Fruit fly (Drosophila melanogaster): ENCODE results near the gene Zmynd8.

Zmynd8 gene

DNA sequence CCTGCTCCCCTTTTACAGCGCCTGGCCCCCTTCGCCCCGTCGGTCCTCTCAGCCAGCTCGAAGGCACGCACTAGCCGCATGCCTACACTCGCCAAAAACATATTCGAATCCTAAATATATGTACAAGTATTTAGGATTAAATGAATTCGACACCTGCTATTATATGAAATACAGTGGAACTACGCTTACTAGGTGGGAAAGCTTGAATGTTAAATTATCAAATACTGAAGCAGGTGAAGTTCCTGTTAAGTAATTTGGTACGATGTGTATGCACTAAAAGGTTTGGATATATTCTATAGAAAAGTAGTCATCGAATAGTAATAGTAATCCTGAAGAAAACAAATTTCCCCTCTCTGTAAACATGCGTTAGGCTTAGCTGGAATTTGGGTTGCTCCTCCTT is 20.5 kb downstream of the Zmynd8 start:
- no peak for TF ChIP-seq lola (GFP tag; optimal IDR thresholded peaks at IDR 0.05)
- no peak for TF ChIP-seq GATAd (GFP tag; optimal IDR thresholded peaks at IDR 0.05)
- no peak for TF ChIP-seq sv (GFP tag; optimal IDR thresholded peaks at IDR 0.05)
- no peak for TF ChIP-seq pan (optimal IDR thresholded peaks at IDR 0.05)

DNA sequence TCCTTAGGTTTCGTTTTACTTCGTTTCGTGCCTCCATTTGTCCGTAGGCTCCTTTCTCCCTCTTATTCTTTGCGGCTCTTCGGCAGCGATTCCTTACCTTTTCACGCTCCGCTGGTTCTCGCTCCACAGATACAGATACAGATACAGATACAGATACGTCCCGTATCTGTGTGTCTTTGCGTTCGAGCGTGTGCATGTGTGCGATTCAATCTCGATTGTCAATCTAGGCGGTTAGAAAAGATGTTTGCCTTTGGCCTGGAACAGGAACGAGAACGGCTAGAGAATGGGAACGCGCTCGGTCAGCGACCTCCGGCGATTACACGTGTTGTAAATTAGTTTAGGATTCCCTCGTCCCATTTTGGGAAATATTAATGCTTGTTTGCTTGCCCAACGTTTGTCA is 21.2 kb downstream of the Zmynd8 start:
- TF ChIP-seq rgr (GFP tag; optimal IDR thresholded peaks at IDR 0.05) (no peak), h (GFP tag; optimal IDR thresholded peaks at IDR 0.05) (no peak), dmrt93B (GFP tag; optimal IDR thresholded peaks at IDR 0.05) (no peak), dsf (GFP tag; optimal IDR thresholded peaks at IDR 0.05; ENCODE audit: borderline replicate concordance) (no peak), Dif (GFP tag; optimal IDR thresholded peaks at IDR 0.05; ENCODE audit: partially characterized antibody) (no peak), OdsH (GFP tag; optimal IDR thresholded peaks at IDR 0.05) (no peak), woc (GFP tag; optimal IDR thresholded peaks at IDR 0.05) (no peak), Abd-B (GFP tag; optimal IDR thresholded peaks at IDR 0.05) (no peak), Vsx2 (GFP tag; optimal IDR thresholded peaks at IDR 0.05; ENCODE audit: partially characterized antibody) (no peak), brk (GFP tag; optimal IDR thresholded peaks at IDR 0.05) (no peak), pan (optimal IDR thresholded peaks at IDR 0.05) (no peak), jim (GFP tag; optimal IDR thresholded peaks at IDR 0.05) (no peak), fru (GFP tag; optimal IDR thresholded peaks at IDR 0.05) (no peak), Hr78 (GFP tag; optimal IDR thresholded peaks at IDR 0.05) (no peak)

- TF ChIP-seq psq (GFP tag; optimal IDR thresholded peaks at IDR 0.05) (no peak), Hr83 (GFP tag; optimal IDR thresholded peaks at IDR 0.05; ENCODE audit: poor library complexity, severe bottlenecking) (no peak), Sp1 (GFP tag; optimal IDR thresholded peaks at IDR 0.05) (no peak), N (GFP tag; optimal IDR thresholded peaks at IDR 0.05) (no peak), Dif (GFP tag; optimal IDR thresholded peaks at IDR 0.05; ENCODE audit: partially characterized antibody) (no peak), dsf (GFP tag; optimal IDR thresholded peaks at IDR 0.05; ENCODE audit: borderline replicate concordance) (no peak), Hr78 (GFP tag; optimal IDR thresholded peaks at IDR 0.05) (no peak), brk (GFP tag; optimal IDR thresholded peaks at IDR 0.05) (no peak), Mio (GFP tag; optimal IDR thresholded peaks at IDR 0.05) (no peak), rgr (GFP tag; optimal IDR thresholded peaks at IDR 0.05) (no peak), Rel (GFP tag; optimal IDR thresholded peaks at IDR 0.05) (no peak), Rel (tag; optimal IDR thresholded peaks at IDR 0.05) (no peak), foxo (GFP tag; optimal IDR thresholded peaks at IDR 0.05) (peak in 1 of 2 experiments; percentile 32), GATAd (GFP tag; optimal IDR thresholded peaks at IDR 0.05) (no peak), Myc (optimal IDR thresholded peaks at IDR 0.05) (no peak), h (GFP tag; optimal IDR thresholded peaks at IDR 0.05) (peak; percentile 0), fru (GFP tag; optimal IDR thresholded peaks at IDR 0.05) (no peak)
Measured at dm6 chr3R:31696664-31697063, 27.4 kb downstream of the Zmynd8 start.

dm6 chr3R:31697606-31698005 is 28.3 kb downstream of the Zmynd8 start:
- TF ChIP-seq Hnf4 (GFP tag; optimal IDR thresholded peaks at IDR 0.05) (no peak), pan (optimal IDR thresholded peaks at IDR 0.05) (no peak), Vsx2 (GFP tag; optimal IDR thresholded peaks at IDR 0.05; ENCODE audit: partially characterized antibody) (no peak), br (GFP tag; optimal IDR thresholded peaks at IDR 0.05) (no peak), foxo (GFP tag; optimal IDR thresholded peaks at IDR 0.05) (no peak), CG32264 (GFP tag; optimal IDR thresholded peaks at IDR 0.05) (no peak), Abd-B (GFP tag; optimal IDR thresholded peaks at IDR 0.05) (no peak), CG9705 (GFP tag; optimal IDR thresholded peaks at IDR 0.05) (no peak), Mio (GFP tag; optimal IDR thresholded peaks at IDR 0.05) (no peak), sage (GFP tag; optimal IDR thresholded peaks at IDR 0.05) (no peak), ey (GFP tag; optimal IDR thresholded peaks at IDR 0.05) (no peak), brk (GFP tag; optimal IDR thresholded peaks at IDR 0.05) (no peak), dmrt93B (GFP tag; optimal IDR thresholded peaks at IDR 0.05) (no peak), Sp1 (GFP tag; optimal IDR thresholded peaks at IDR 0.05) (no peak), tai (GFP tag; optimal IDR thresholded peaks at IDR 0.05) (no peak), rgr (GFP tag; optimal IDR thresholded peaks at IDR 0.05) (no peak), psq (GFP tag; optimal IDR thresholded peaks at IDR 0.05) (no peak)

Measured in whole organism, wandering third instar larva.